Fruit fly (Drosophila melanogaster): Measurements from ENCODE around the gene PIG-P.
A peak's percentile ranks its signal among the peaks of the same experiment; 100 is the strongest.

PIG-P gene

dm6 chr3R:26042131-26042885 is 15.7 kb downstream of the PIG-P start (continued):
- TF ChIP-seq grn (GFP tag; optimal IDR thresholded peaks at IDR 0.05) (peak; percentile 71), ro (GFP tag; IDR thresholded peaks at IDR 0.05) (peak; percentile 89), Doc3 (GFP tag; IDR thresholded peaks at IDR 0.05; ENCODE audit: partially characterized antibody) (no peak), CG17568 (GFP tag; optimal IDR thresholded peaks at IDR 0.05) (peak; percentile 93), CG15073 (GFP tag; optimal IDR thresholded peaks at IDR 0.05) (peak; percentile 83), CG7372 (GFP tag; IDR thresholded peaks at IDR 0.05) (peak; percentile 95), CG7271 (tag; optimal IDR thresholded peaks at IDR 0.05) (peak; percentile 69), CG9437 (GFP tag; optimal IDR thresholded peaks at IDR 0.05) (peak; percentile 89), CG6654 (GFP tag; optimal IDR thresholded peaks at IDR 0.05) (peak; percentile 89), E2f2 (GFP tag; IDR thresholded peaks at IDR 0.05) (peak; percentile 78)

- TF ChIP-seq CG3847 (GFP tag; IDR thresholded peaks at IDR 0.05), result peak; percentile 86
- TF ChIP-seq CG15073 (GFP tag; optimal IDR thresholded peaks at IDR 0.05), result no peak
- peak; percentile 76 for TF ChIP-seq Xrp1 (GFP tag; IDR thresholded peaks at IDR 0.05)
- peak; percentile 97 for TF ChIP-seq Ets65A (GFP tag)
- TF ChIP-seq Atf6 (GFP tag; IDR thresholded peaks at IDR 0.05), result peak; percentile 69
- TF ChIP-seq p53 (GFP tag; optimal IDR thresholded peaks at IDR 0.05), result peak; percentile 68
- TF ChIP-seq vvl (GFP tag; IDR thresholded peaks at IDR 0.05), result peak; percentile 88
- peak; percentile 49; the same call in 1 of the 2 replicates for TF ChIP-seq ap (GFP tag; IDR thresholded peaks at IDR 0.05)
- peak; percentile 52 for TF ChIP-seq CG17359 (tag; optimal IDR thresholded peaks at IDR 0.05)
- TF ChIP-seq mirr (GFP tag; optimal IDR thresholded peaks at IDR 0.05), result peak; percentile 66
- TF ChIP-seq Hand (GFP tag; optimal IDR thresholded peaks at IDR 0.05), result peak; percentile 26
- no peak for TF ChIP-seq jing (GFP tag; optimal IDR thresholded peaks at IDR 0.05)
- TF ChIP-seq crc (GFP tag; optimal IDR thresholded peaks at IDR 0.05), result peak; percentile 54
- TF ChIP-seq Hr78 (GFP tag; optimal IDR thresholded peaks at IDR 0.05), result no peak
- TF ChIP-seq Bdp1 (GFP tag; optimal IDR thresholded peaks at IDR 0.05), result peak; percentile 66
- TF ChIP-seq CG18619 (GFP tag; optimal IDR thresholded peaks at IDR 0.05), result peak; percentile 26
- TF ChIP-seq CHES-1-like (GFP tag; optimal IDR thresholded peaks at IDR 0.05), result peak; percentile 81
- TF ChIP-seq CG4404 (GFP tag; IDR thresholded peaks at IDR 0.05), result peak; percentile 27; the same call in 1 of the 2 replicates
- peak; percentile 52 for TF ChIP-seq Six4 (GFP tag; optimal IDR thresholded peaks at IDR 0.05)
- peak; percentile 85 for TF ChIP-seq bbx (GFP tag; IDR thresholded peaks at IDR 0.05; ENCODE audit: partially characterized antibody)
- peak; percentile 21 for TF ChIP-seq CG8089 (GFP tag; optimal IDR thresholded peaks at IDR 0.05)
- no peak for TF ChIP-seq Lpt (GFP tag; optimal IDR thresholded peaks at IDR 0.05)
- TF ChIP-seq Usf (GFP tag; optimal IDR thresholded peaks at IDR 0.05), result no peak
- peak; percentile 46 for TF ChIP-seq kay (GFP tag; optimal IDR thresholded peaks at IDR 0.05)
- peak; percentile 68 for TF ChIP-seq CG10462 (GFP tag; optimal IDR thresholded peaks at IDR 0.05)
- TF ChIP-seq BtbVII (GFP tag; optimal IDR thresholded peaks at IDR 0.05), result peak; percentile 27
- TF ChIP-seq CG18476 (GFP tag; optimal IDR thresholded peaks at IDR 0.05), result peak; percentile 73
- TF ChIP-seq Xbp1 (GFP tag; optimal IDR thresholded peaks at IDR 0.05), result peak; percentile 81
- TF ChIP-seq CG17186 (GFP tag; optimal IDR thresholded peaks at IDR 0.05), result peak; percentile 90
- TF ChIP-seq kah (GFP tag; optimal IDR thresholded peaks at IDR 0.05), result no peak
- peak; percentile 19 for TF ChIP-seq corto (GFP tag; optimal IDR thresholded peaks at IDR 0.05)
- peak; percentile 62 for TF ChIP-seq CG10366 (GFP tag; IDR thresholded peaks at IDR 0.05)
- TF ChIP-seq tgo (GFP tag; IDR thresholded peaks at IDR 0.05), result peak; percentile 65
- TF ChIP-seq CG7963 (GFP tag; IDR thresholded peaks at IDR 0.05; ENCODE audit: partially characterized antibody), result peak; percentile 82
- peak; percentile 8 for TF ChIP-seq CG13296 (GFP tag; optimal IDR thresholded peaks at IDR 0.05)
- peak; percentile 85 for TF ChIP-seq HLH4C (GFP tag; IDR thresholded peaks at IDR 0.05; ENCODE audit: partially characterized antibody)
- peak; percentile 66 for TF ChIP-seq dmrt11E (tag; optimal IDR thresholded peaks at IDR 0.05)
- TF ChIP-seq Dp (GFP tag; optimal IDR thresholded peaks at IDR 0.05), result peak; percentile 87
Observed at dm6 chr3R:26041417-26042101, 16.5 kb downstream of the PIG-P start, which contains the start of gene gro. Gene gro (plus strand): TSS chr3R:26041736.

All from whole organism, embryonic.